Fruit fly (Drosophila melanogaster): Measurements from ENCODE around the gene Polr2D.

Gene Polr2D

dm6 chr3R:18255281-18255680, at the start of gene Polr2D, which contains the start of the genes Ada2a, Tgs1 and moi:
Gene Polr2D (minus strand): TSS chr3R:18255487.
Gene Ada2a (minus strand): TSS chr3R:18255487.
Gene Tgs1 (plus strand): TSS chr3R:18255530.
Gene moi (plus strand): TSS chr3R:18255530.
- TF ChIP-seq CG12768 (GFP tag; optimal IDR thresholded peaks at IDR 0.05) (no peak), bab1 (GFP tag; optimal IDR thresholded peaks at IDR 0.05) (peak; percentile 57), Mnt (GFP tag; optimal IDR thresholded peaks at IDR 0.05) (peak; percentile 21)

- TF ChIP-seq Clk (GFP tag; optimal IDR thresholded peaks at IDR 0.05) (no peak), CG33017 (tag; optimal IDR thresholded peaks at IDR 0.05) (no peak), toe (GFP tag; optimal IDR thresholded peaks at IDR 0.05) (no peak), Mnt (GFP tag; optimal IDR thresholded peaks at IDR 0.05) (no peak), CG7045 (GFP tag; optimal IDR thresholded peaks at IDR 0.05) (no peak), CG7101 (tag; optimal IDR thresholded peaks at IDR 0.05) (no peak), CG12768 (GFP tag; optimal IDR thresholded peaks at IDR 0.05) (no peak), kay (GFP tag; ENCODE audit: borderline replicate concordance) (no peak), bab1 (GFP tag; optimal IDR thresholded peaks at IDR 0.05) (no peak)
These were observed 47.5 kb upstream of the Polr2D start, which contains the start of gene CG7126 for dm6 chr3R:18302749-18303148. Gene CG7126 (minus strand): TSS chr3R:18302849.

DNA sequence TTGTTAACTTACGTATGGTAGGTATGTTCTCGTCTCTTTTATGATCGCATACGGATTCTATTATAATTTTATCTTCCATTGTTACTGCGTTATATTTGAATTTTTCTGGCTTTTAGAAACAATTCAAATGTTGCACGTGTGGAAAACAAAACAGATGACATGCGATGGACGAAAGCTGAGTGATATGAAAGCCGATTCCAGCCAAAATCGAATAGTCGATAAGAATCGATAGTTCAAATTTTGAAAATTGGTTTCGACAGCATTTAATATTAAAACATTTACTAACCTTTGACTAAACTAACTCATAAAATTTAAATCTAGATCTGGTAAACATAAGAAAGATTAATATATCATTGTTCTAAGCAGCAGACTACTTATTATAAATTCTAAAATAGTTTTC, 46.3 kb upstream of the Polr2D start, which contains the start of gene Polr1E:
Polr1E (minus strand) TSS at position 160 of the 400 bp plus-strand sequence.
- TF ChIP-seq Crg-1 (GFP tag; optimal IDR thresholded peaks at IDR 0.05) (peak; percentile 8), Mnt (GFP tag; optimal IDR thresholded peaks at IDR 0.05) (peak; percentile 99), ovo (GFP tag; optimal IDR thresholded peaks at IDR 0.05) (no peak), CG7045 (GFP tag; optimal IDR thresholded peaks at IDR 0.05) (no peak)

- TF ChIP-seq CG11617 (GFP tag; optimal IDR thresholded peaks at IDR 0.05): peak; percentile 61
- TF ChIP-seq CG14711 (tag; optimal IDR thresholded peaks at IDR 0.05): peak; percentile 59
- peak; percentile 45 for TF ChIP-seq ovo (GFP tag; optimal IDR thresholded peaks at IDR 0.05)
- no peak for TF ChIP-seq cic (GFP tag; optimal IDR thresholded peaks at IDR 0.05)
- TF ChIP-seq kay (GFP tag; ENCODE audit: borderline replicate concordance): peak; percentile 93
- TF ChIP-seq CG5204 (GFP tag; optimal IDR thresholded peaks at IDR 0.05): no peak
- TF ChIP-seq CG7101 (tag; optimal IDR thresholded peaks at IDR 0.05): peak; percentile 71
- TF ChIP-seq pad (GFP tag; optimal IDR thresholded peaks at IDR 0.05): peak; percentile 36
- peak; percentile 45 for TF ChIP-seq CG33017 (tag; optimal IDR thresholded peaks at IDR 0.05)
- peak; percentile 72 for TF ChIP-seq Crg-1 (GFP tag; optimal IDR thresholded peaks at IDR 0.05)
- peak; percentile 47 for TF ChIP-seq tj (GFP tag; optimal IDR thresholded peaks at IDR 0.05)
- TF ChIP-seq Clk (GFP tag; optimal IDR thresholded peaks at IDR 0.05): peak; percentile 39
- peak; percentile 69 for TF ChIP-seq bab1 (GFP tag; optimal IDR thresholded peaks at IDR 0.05)
- peak; percentile 35 for TF ChIP-seq CG7045 (GFP tag; optimal IDR thresholded peaks at IDR 0.05)
- peak; percentile 66 for TF ChIP-seq Mnt (GFP tag; optimal IDR thresholded peaks at IDR 0.05)
- peak; percentile 79 for TF ChIP-seq Hr96 (GFP tag; optimal IDR thresholded peaks at IDR 0.05)
- no peak for TF ChIP-seq cnc (optimal IDR thresholded peaks at IDR 0.05)
- TF ChIP-seq CG1620 (GFP tag; optimal IDR thresholded peaks at IDR 0.05): peak; percentile 57
- peak; percentile 85 for TF ChIP-seq toe (GFP tag; optimal IDR thresholded peaks at IDR 0.05)
- peak; percentile 49 for TF ChIP-seq CG12768 (GFP tag; optimal IDR thresholded peaks at IDR 0.05)
These were observed 43.6 kb upstream of the Polr2D start, which contains the start of gene Dlc90F for dm6 chr3R:18298900-18299321. Gene Dlc90F (plus strand): TSS chr3R:18299229.

DNA sequence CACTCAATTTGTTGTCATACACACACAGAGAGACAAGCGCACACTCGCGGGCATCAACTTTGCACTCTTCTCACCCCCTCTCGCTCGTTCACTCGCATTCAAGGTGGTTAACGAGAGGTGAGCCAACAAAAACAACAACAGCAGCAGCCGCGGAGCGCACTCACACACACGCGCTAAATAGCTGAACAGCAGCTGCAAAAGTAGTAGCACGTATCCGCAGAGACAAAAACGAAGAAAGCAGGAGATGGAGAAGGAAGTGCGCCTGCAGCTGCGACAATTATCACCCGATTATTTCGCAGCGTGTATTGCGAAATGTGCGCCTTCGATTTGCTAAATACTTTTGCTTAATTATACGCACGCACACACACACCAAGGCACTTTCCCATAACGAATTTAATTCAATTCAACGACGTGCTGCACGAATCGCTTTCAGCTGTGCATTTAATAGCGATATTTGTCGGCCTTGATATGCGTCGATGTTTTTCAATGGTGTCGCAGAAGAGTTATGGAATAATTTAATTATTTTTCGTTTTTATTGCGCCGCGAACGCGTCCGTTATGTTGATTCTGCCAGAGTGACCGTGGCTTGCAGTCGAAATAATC, 43.1 kb upstream of the Polr2D start:
- peak; percentile 40 for TF ChIP-seq pad (GFP tag; optimal IDR thresholded peaks at IDR 0.05)
- no peak for TF ChIP-seq Crg-1 (GFP tag; optimal IDR thresholded peaks at IDR 0.05)
- peak; percentile 18 for TF ChIP-seq CG12768 (GFP tag; optimal IDR thresholded peaks at IDR 0.05)
- peak; percentile 28 for TF ChIP-seq CG1620 (GFP tag; optimal IDR thresholded peaks at IDR 0.05)
- TF ChIP-seq CG11617 (GFP tag; optimal IDR thresholded peaks at IDR 0.05): no peak
- peak; percentile 78 for TF ChIP-seq Mnt (GFP tag; optimal IDR thresholded peaks at IDR 0.05)
- TF ChIP-seq bab1 (GFP tag; optimal IDR thresholded peaks at IDR 0.05): no peak
- TF ChIP-seq Clk (GFP tag; optimal IDR thresholded peaks at IDR 0.05): no peak
- peak; percentile 56 for TF ChIP-seq toe (GFP tag; optimal IDR thresholded peaks at IDR 0.05)
- TF ChIP-seq CG7101 (tag; optimal IDR thresholded peaks at IDR 0.05): peak; percentile 54
- TF ChIP-seq kay (GFP tag; ENCODE audit: borderline replicate concordance): no peak
- peak; percentile 55 for TF ChIP-seq cic (GFP tag; optimal IDR thresholded peaks at IDR 0.05)
- peak; percentile 61 for TF ChIP-seq CG7045 (GFP tag; optimal IDR thresholded peaks at IDR 0.05)
- TF ChIP-seq Hr96 (GFP tag; optimal IDR thresholded peaks at IDR 0.05): peak; percentile 29
- peak; percentile 41 for TF ChIP-seq ovo (GFP tag; optimal IDR thresholded peaks at IDR 0.05)
- TF ChIP-seq CG14711 (tag; optimal IDR thresholded peaks at IDR 0.05): peak; percentile 26
- TF ChIP-seq tj (GFP tag; optimal IDR thresholded peaks at IDR 0.05): peak; percentile 6
- TF ChIP-seq CG5204 (GFP tag; optimal IDR thresholded peaks at IDR 0.05): no peak
- no peak for TF ChIP-seq cnc (optimal IDR thresholded peaks at IDR 0.05)
- peak; percentile 11 for TF ChIP-seq CG33017 (tag; optimal IDR thresholded peaks at IDR 0.05)

DNA sequence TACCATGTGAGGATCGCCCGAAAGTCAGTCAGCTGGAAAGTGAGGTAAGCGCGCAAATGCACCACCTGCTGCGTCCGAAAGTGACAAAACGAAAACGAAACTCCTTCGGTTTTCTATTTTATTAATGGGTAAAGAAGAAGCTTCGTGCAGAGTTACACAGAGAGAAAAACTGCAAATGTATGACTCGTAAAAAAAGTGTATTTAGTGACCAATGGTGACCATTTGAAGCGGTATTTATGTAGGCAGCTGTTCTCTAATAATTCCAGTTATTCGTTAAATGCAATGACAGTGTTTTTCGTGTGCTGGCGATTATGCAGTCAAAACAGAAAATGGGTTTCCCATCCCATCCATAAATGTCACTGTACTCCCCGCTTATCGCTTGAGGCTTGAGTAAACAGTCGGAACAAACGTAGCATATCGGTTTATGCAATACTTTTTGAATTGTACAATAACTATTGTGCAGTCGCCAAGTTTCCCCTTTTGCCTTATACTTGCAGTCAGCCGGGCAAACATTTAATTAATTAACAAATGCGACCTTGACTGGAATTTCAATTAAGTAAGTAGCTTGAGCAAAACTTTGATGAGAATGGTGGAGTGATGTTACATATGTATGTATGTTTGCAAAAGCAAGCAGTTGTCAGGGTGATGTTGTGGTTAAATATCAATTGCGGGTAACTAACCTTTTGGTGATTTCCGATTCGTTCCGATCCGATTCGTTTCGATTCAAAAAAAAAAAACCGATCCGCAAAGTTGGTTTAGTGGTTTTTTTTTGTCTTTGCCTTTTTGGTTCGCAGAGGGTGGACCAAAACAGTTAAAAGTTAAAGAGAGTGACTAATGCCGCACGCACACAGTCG, 42.4 kb upstream of the Polr2D start:
- TF ChIP-seq CG7101 (tag; optimal IDR thresholded peaks at IDR 0.05) (no peak), kay (GFP tag; ENCODE audit: borderline replicate concordance) (peak; percentile 96)

Measured in whole organism, adult.